Worm (Caenorhabditis elegans) whole organism, L4 larva: ENCODE results near the gene Y75B8A.28.

Experiments used
- F37D6.2 ChIP-seq: sonication (generic microtip); optimal IDR thresholded peaks from 2 replicates; lab custom pipeline; 2016; ENCODE audit warnings: mild to moderate bottlenecking, missing genetic modification characterization, missing compliant biosample characterization
- Y48G9A.11 ChIP-seq: fragments of 200-800 bp; sonication (Bioruptor generic); IDR thresholded peaks from 2 replicates; pipeline ENCODE4 v1.3.6; 2022; ENCODE audit warnings: missing genetic modification reagents, missing genetic modification characterization, missing compliant biosample characterization
- ZK337.2 ChIP-seq: fragments of 200-800 bp; sonication (Bioruptor generic); IDR thresholded peaks from 2 replicates; pipeline ENCODE4 v1.3.6; 2022; ENCODE audit warnings: missing genetic modification reagents, missing genetic modification characterization, missing compliant biosample characterization
- attf-4 ChIP-seq: sonication (generic microtip); optimal IDR thresholded peaks from 3 replicates; lab custom pipeline; 2017; ENCODE audit warnings: missing biosample characterization, missing genetic modification characterization
- ceh-32 ChIP-seq: sonication (generic microtip); optimal IDR thresholded peaks from 2 replicates; lab custom pipeline; 2016; ENCODE audit warnings: mild to moderate bottlenecking, missing genetic modification characterization, missing compliant biosample characterization; ENCODE audit not compliant: poor library complexity
- ceh-62 ChIP-seq: sonication (generic microtip); optimal IDR thresholded peaks from 2 replicates; lab custom pipeline; 2017; ENCODE audit warnings: missing biosample characterization, missing genetic modification characterization
- ceh-82 ChIP-seq: sonication (generic microtip); optimal IDR thresholded peaks from 2 replicates; lab custom pipeline; 2017; ENCODE audit warnings: missing biosample characterization, missing genetic modification characterization
- ctbp-1 ChIP-seq: fragments of 200-800 bp; sonication (Bioruptor generic); IDR thresholded peaks from 2 replicates; pipeline ENCODE4 v1.3.6; 2022; ENCODE audit warnings: missing genetic modification reagents, missing genetic modification characterization, missing compliant biosample characterization
- daf-12 ChIP-seq: fragments of 150-350 bp; optimal IDR thresholded peaks from 2 replicates; lab custom pipeline; 2014; ENCODE audit warnings: missing biosample characterization, missing genetic modification reagents, missing genetic modification characterization
- daf-16 ChIP-seq, 3 experiments: sonication (generic microtip); optimal IDR thresholded peaks; 2 replicates each; lab custom pipeline; 2016 to 2017; ENCODE audit warnings: missing genetic modification characterization in 3 of 3, missing genetic modification reagents in 3 of 3, mild to moderate bottlenecking in 2 of 3, missing compliant biosample characterization in 2 of 3, missing biosample characterization in 1 of 3, moderate library complexity in 1 of 3
- daf-19 ChIP-seq: fragments of 200-800 bp; sonication (Bioruptor generic); conservative IDR thresholded peaks from 2 replicates; pipeline ENCODE4 v1.3.6; 2022; ENCODE audit warnings: missing genetic modification characterization, missing compliant biosample characterization
- dmd-6 ChIP-seq: fragments of 200-800 bp; sonication (Bioruptor generic); IDR thresholded peaks from 2 replicates; pipeline ENCODE4 v1.3.6; 2022; ENCODE audit warnings: missing genetic modification reagents, missing genetic modification characterization, missing compliant biosample characterization
- dmd-8 ChIP-seq: fragments of 200-800 bp; sonication (Bioruptor generic); IDR thresholded peaks from 2 replicates; pipeline ENCODE4 v1.3.6; 2022; ENCODE audit warnings: missing genetic modification characterization, missing compliant biosample characterization
- dmd-9 ChIP-seq: fragments of 200-800 bp; sonication (Bioruptor generic); IDR thresholded peaks from 2 replicates; pipeline ENCODE4 v1.3.6; 2022; ENCODE audit warnings: missing genetic modification reagents, missing genetic modification characterization, missing compliant biosample characterization
- dpl-1 ChIP-seq: fragments of 150-350 bp; optimal IDR thresholded peaks from 2 replicates; lab custom pipeline; 2014; ENCODE audit warnings: missing biosample characterization, missing genetic modification reagents, missing genetic modification characterization
- dve-1 ChIP-seq: sonication (generic microtip); optimal IDR thresholded peaks from 2 replicates; lab custom pipeline; 2017; ENCODE audit warnings: antibody characterized with exemption, mild to moderate bottlenecking, missing genetic modification characterization, missing compliant biosample characterization; ENCODE audit not compliant: insufficient read depth
- gei-8 ChIP-seq: fragments of 200-800 bp; sonication (Bioruptor generic); optimal IDR thresholded peaks from 2 replicates; lab custom pipeline; 2018; ENCODE audit warnings: mild to moderate bottlenecking, missing genetic modification characterization, missing compliant biosample characterization
- hif-1 ChIP-seq, 2 experiments: sonication (generic microtip); optimal IDR thresholded peaks; 2 replicates each; lab custom pipeline; 2016 to 2017; ENCODE audit warnings: missing compliant biosample characterization in 2 of 2, missing genetic modification characterization in 2 of 2, missing genetic modification reagents in 2 of 2, missing genotype in 2 of 2, mild to moderate bottlenecking in 1 of 2
- hmg-1.1 ChIP-seq: fragments of 200-800 bp; sonication (Bioruptor generic); IDR thresholded peaks from 2 replicates; pipeline ENCODE4 v1.3.6; 2022; ENCODE audit warnings: missing genetic modification reagents, missing genetic modification characterization, missing compliant biosample characterization
- lin-1 ChIP-seq: fragments of 200-800 bp; sonication (Bioruptor generic); IDR thresholded peaks from 2 replicates; pipeline ENCODE4 v1.3.6; 2022; ENCODE audit warnings: missing genetic modification reagents, missing genetic modification characterization, missing compliant biosample characterization
- lin-38 ChIP-seq: fragments of 200-800 bp; sonication (Bioruptor generic); IDR thresholded peaks from 2 replicates; pipeline ENCODE4 v1.3.6; 2022; ENCODE audit warnings: missing genetic modification reagents, missing genetic modification characterization, missing compliant biosample characterization
- lsy-2 ChIP-seq, 2 experiments: fragments of 150-350 bp in 1 of 2; sonication (generic microtip) in 1 of 2; optimal IDR thresholded peaks; 2 replicates each; lab custom pipeline; 2014 to 2017; ENCODE audit warnings: missing biosample characterization in 2 of 2, missing genetic modification characterization in 2 of 2
- mes-2 ChIP-seq: sonication (generic microtip); optimal IDR thresholded peaks from 2 replicates; lab custom pipeline; 2016; ENCODE audit warnings: missing genotype, mild to moderate bottlenecking, missing genetic modification characterization, missing compliant biosample characterization; ENCODE audit not compliant: poor library complexity, severe bottlenecking
- mxl-3 ChIP-seq: fragments of 200-800 bp; sonication (Bioruptor generic); optimal IDR thresholded peaks from 2 replicates; lab custom pipeline; 2018; ENCODE audit warnings: mild to moderate bottlenecking, missing genetic modification characterization, missing compliant biosample characterization
- nhr-10 ChIP-seq: fragments of 150-350 bp; optimal IDR thresholded peaks from 2 replicates; lab custom pipeline; 2014; ENCODE audit warnings: missing biosample characterization, missing genetic modification characterization
- nhr-11 ChIP-seq: fragments of 150-350 bp; optimal IDR thresholded peaks from 2 replicates; lab custom pipeline; 2014; ENCODE audit warnings: missing biosample characterization, missing genetic modification characterization
- nhr-111 ChIP-seq: fragments of 200-800 bp; sonication (Bioruptor generic); optimal IDR thresholded peaks from 2 replicates; lab custom pipeline; 2018; ENCODE audit warnings: mild to moderate bottlenecking, missing genetic modification characterization, missing compliant biosample characterization
- nhr-25 ChIP-seq: sonication (generic microtip); optimal IDR thresholded peaks from 2 replicates; lab custom pipeline; 2017; ENCODE audit warnings: missing genetic modification characterization, mild to moderate bottlenecking, missing compliant biosample characterization, antibody characterized with exemption, moderate library complexity, borderline replicate concordance; ENCODE audit not compliant: insufficient read depth
- nhr-42 ChIP-seq: fragments of 200-800 bp; sonication (Bioruptor generic); IDR thresholded peaks from 2 replicates; pipeline ENCODE4 v1.3.6; 2022; ENCODE audit warnings: missing genetic modification characterization, missing compliant biosample characterization
- nhr-48 ChIP-seq: sonication (generic microtip); optimal IDR thresholded peaks from 2 replicates; lab custom pipeline; 2016; ENCODE audit warnings: mild to moderate bottlenecking, missing genetic modification characterization, missing compliant biosample characterization
- nhr-6 ChIP-seq: fragments of 150-350 bp; optimal IDR thresholded peaks from 2 replicates; lab custom pipeline; 2014; ENCODE audit warnings: missing biosample characterization, missing genetic modification characterization
- nhr-77 ChIP-seq: fragments of 150-350 bp; optimal IDR thresholded peaks from 2 replicates; lab custom pipeline; 2014; ENCODE audit warnings: missing biosample characterization, missing genetic modification characterization
- php-3 ChIP-seq: fragments of 200-800 bp; sonication (Bioruptor generic); IDR thresholded peaks from 2 replicates; pipeline ENCODE4 v1.3.6; 2022; ENCODE audit warnings: missing genetic modification reagents, missing genetic modification characterization, missing compliant biosample characterization
- rbr-2 ChIP-seq: sonication (generic microtip); optimal IDR thresholded peaks from 2 replicates; lab custom pipeline; 2016; ENCODE audit warnings: missing genotype, missing genetic modification characterization, missing compliant biosample characterization
- saeg-2 ChIP-seq: fragments of 200-800 bp; sonication (Bioruptor generic); IDR thresholded peaks from 2 replicates; pipeline ENCODE4 v1.3.6; 2022; ENCODE audit warnings: missing genetic modification reagents, missing genetic modification characterization, missing compliant biosample characterization
- snpc-1.2 ChIP-seq: fragments of 200-800 bp; sonication (Bioruptor generic); IDR thresholded peaks from 2 replicates; pipeline ENCODE4 v1.3.6; 2022; ENCODE audit warnings: missing genetic modification reagents, missing genetic modification characterization, missing compliant biosample characterization
- snpc-4 ChIP-seq: fragments of 150-350 bp; optimal IDR thresholded peaks from 2 replicates; lab custom pipeline; 2014; ENCODE audit warnings: missing biosample characterization, missing genetic modification characterization
- spr-1 ChIP-seq: sonication (generic microtip); optimal IDR thresholded peaks from 2 replicates; lab custom pipeline; 2016; ENCODE audit warnings: mild to moderate bottlenecking, missing genetic modification characterization, missing compliant biosample characterization
- unc-39 ChIP-seq: sonication (generic microtip); optimal IDR thresholded peaks from 2 replicates; lab custom pipeline; 2017; ENCODE audit warnings: missing biosample characterization, missing genetic modification characterization
- ztf-7 ChIP-seq: fragments of 150-350 bp; optimal IDR thresholded peaks from 2 replicates; lab custom pipeline; 2014; ENCODE audit warnings: missing biosample characterization, missing genetic modification characterization

Gene Y75B8A.28

ce11 chrIII:12335400-12335994 is 16.6 kb downstream of the Y75B8A.28 start (continued):
- TF ChIP-seq gei-8 (GFP tag; lab: Kevin White, UChicago), result no peak
- TF ChIP-seq lin-1 (GFP tag; lab: Robert Waterston, UW), result peak; percentile 61; the same call in 1 of the 2 replicates
- TF ChIP-seq dmd-8 (GFP tag; lab: Robert Waterston, UW), result no peak
- TF ChIP-seq ztf-7 (tag; lab: Kevin White, UChicago), result no peak
- no peak for TF ChIP-seq nhr-25
- TF ChIP-seq dmd-6 (GFP tag; lab: Robert Waterston, UW), result peak; percentile 83
- peak; percentile 55 for TF ChIP-seq mxl-3 (GFP tag; lab: Kevin White, UChicago)
- peak; percentile 72 for TF ChIP-seq hmg-1.1
- peak; percentile 60 for TF ChIP-seq nhr-77 (tag; lab: Kevin White, UChicago)
- TF ChIP-seq snpc-1.2 (GFP tag; lab: Robert Waterston, UW), result no peak
- TF ChIP-seq nhr-111 (GFP tag; lab: Kevin White, UChicago), result no peak
- no peak for TF ChIP-seq daf-19 (GFP tag; lab: Robert Waterston, UW)
- TF ChIP-seq ceh-82, result no peak
- peak; percentile 62 for TF ChIP-seq rbr-2 (tag; lab: Kevin White, UChicago)
- TF ChIP-seq unc-39 (tag; lab: Kevin White, UChicago), result no peak
- TF ChIP-seq mes-2 (tag; lab: Kevin White, UChicago), result peak; percentile 61
- TF ChIP-seq lin-38 (GFP tag; lab: Robert Waterston, UW), result peak; percentile 48; the same call in 1 of the 2 replicates
- TF ChIP-seq ZK337.2 (GFP tag; lab: Robert Waterston, UW), result no peak
- TF ChIP-seq dve-1 (tag; lab: Kevin White, UChicago), result peak; percentile 87
- TF ChIP-seq hif-1 (tag; optimal IDR thresholded peaks at IDR 0.05; lab: Kevin White, UChicago), result no peak
- TF ChIP-seq ceh-32 (tag; lab: Kevin White, UChicago), result no peak
- no peak for TF ChIP-seq spr-1 (tag; lab: Kevin White, UChicago)
- TF ChIP-seq Y48G9A.11, result no peak
- TF ChIP-seq snpc-4 (tag; lab: Kevin White, UChicago), result no peak
- TF ChIP-seq nhr-11, result peak; percentile 72
- TF ChIP-seq daf-16 (GFP tag; optimal IDR thresholded peaks at IDR 0.05; lab: Kevin White, UChicago), result peak in 1 of 2 experiments; percentile 24
- peak; percentile 98 for TF ChIP-seq daf-16 (tag; optimal IDR thresholded peaks at IDR 0.05; lab: Kevin White, UChicago)
- TF ChIP-seq nhr-42, result no peak
- peak; percentile 53 for TF ChIP-seq dpl-1 (GFP tag; lab: Kevin White, UChicago)
- TF ChIP-seq attf-4, result no peak
- TF ChIP-seq nhr-10 (tag; lab: Kevin White, UChicago), result peak; percentile 8
- TF ChIP-seq dmd-9 (GFP tag; lab: Robert Waterston, UW), result no peak
- TF ChIP-seq nhr-48 (tag; lab: Kevin White, UChicago), result peak; percentile 13
- TF ChIP-seq ceh-62, result no peak
- TF ChIP-seq nhr-6 (tag; lab: Kevin White, UChicago), result no peak
- TF ChIP-seq daf-12 (tag; lab: Kevin White, UChicago), result no peak
- peak in 1 of 2 experiments; percentile 65 for TF ChIP-seq lsy-2 (tag; optimal IDR thresholded peaks at IDR 0.05; lab: Kevin White, UChicago)
- TF ChIP-seq F37D6.2 (tag; lab: Kevin White, UChicago), result no peak
- 0 out of 2 replicates have a peak, but pooled peaks have one; percentile 48 for TF ChIP-seq ctbp-1
- TF ChIP-seq php-3 (GFP tag; lab: Robert Waterston, UW), result no peak

ce11 chrIII:12344940-12345339 is 26.1 kb downstream of the Y75B8A.28 start:
- peak in 1 of 2 experiments; percentile 16 for TF ChIP-seq lsy-2 (tag; optimal IDR thresholded peaks at IDR 0.05; lab: Kevin White, UChicago)
- no peak for TF ChIP-seq saeg-2 (GFP tag; lab: Robert Waterston, UW)
